Worm (Caenorhabditis elegans): Measurements from ENCODE around the gene Y67H2A.10.

Gene Y67H2A.10

ce11 chrIV:13311331-13312034 lies 22.2 kb upstream of the Y67H2A.10 start (continued):
- TF ChIP-seq ceh-91 (GFP tag; IDR thresholded peaks at IDR 0.05) = peak; percentile 75
- no peak for TF ChIP-seq bed-1 (GFP tag; IDR thresholded peaks at IDR 0.05)
- no peak for TF ChIP-seq ceh-27 (GFP tag; optimal IDR thresholded peaks at IDR 0.05)
- TF ChIP-seq mxl-1 (tag; optimal IDR thresholded peaks at IDR 0.05) = no peak
- TF ChIP-seq athp-1 (tag; optimal IDR thresholded peaks at IDR 0.05) = no peak
- TF ChIP-seq C06A6.2 (GFP tag; conservative IDR thresholded peaks at IDR 0.05) = no peak
- no peak for TF ChIP-seq him-1 (tag; optimal IDR thresholded peaks at IDR 0.05)
- TF ChIP-seq lag-1 (GFP tag; IDR thresholded peaks at IDR 0.05) = no peak
- TF ChIP-seq T26A5.8 (tag; optimal IDR thresholded peaks at IDR 0.05) = no peak
- no peak for TF ChIP-seq snpc-4 (GFP tag; optimal IDR thresholded peaks at IDR 0.05)
- peak in 2 of 4 experiments; percentile 64 for TF ChIP-seq snpc-4 (tag; optimal IDR thresholded peaks at IDR 0.05)
- no peak for TF ChIP-seq die-1 (tag; optimal IDR thresholded peaks at IDR 0.05)
- TF ChIP-seq F49E8.2 (tag; optimal IDR thresholded peaks at IDR 0.05; ENCODE audit: insufficient read depth) = peak; percentile 55
- TF ChIP-seq snpc-3.4 (tag; optimal IDR thresholded peaks at IDR 0.05) = peak; percentile 61
- peak; percentile 5 for TF ChIP-seq nhr-80 (tag; optimal IDR thresholded peaks at IDR 0.05)
- no peak for TF ChIP-seq Y53F4B.3 (GFP tag; IDR thresholded peaks at IDR 0.05)
- TF ChIP-seq Y53G8AR.9 (GFP tag; conservative IDR thresholded peaks at IDR 0.05) = peak; percentile 54; the same call in 1 of the 2 replicates
- no peak for TF ChIP-seq pha-4 (tag; optimal IDR thresholded peaks at IDR 0.05)
- no peak for TF ChIP-seq repo-1 (tag; optimal IDR thresholded peaks at IDR 0.05)
- peak; percentile 4 for TF ChIP-seq lin-54 (GFP tag; optimal IDR thresholded peaks at IDR 0.05)
- TF ChIP-seq let-526 (GFP tag; IDR thresholded peaks at IDR 0.05) = no peak
- TF ChIP-seq lsy-27 (tag; optimal IDR thresholded peaks at IDR 0.05; ENCODE audit: borderline replicate concordance, insufficient read depth) = no peak
- no peak for TF ChIP-seq zim-3 (tag; optimal IDR thresholded peaks at IDR 0.05)
- no peak for TF ChIP-seq B0019.2 (GFP tag; conservative IDR thresholded peaks at IDR 0.05)
- TF ChIP-seq K11D2.4 (GFP tag; IDR thresholded peaks at IDR 0.05) = no peak
- no peak for TF ChIP-seq atf-7 (tag; optimal IDR thresholded peaks at IDR 0.05)
- no peak for TF ChIP-seq ztf-18 (tag; optimal IDR thresholded peaks at IDR 0.05)
- no peak for TF ChIP-seq ceh-79 (tag; optimal IDR thresholded peaks at IDR 0.05)
- TF ChIP-seq F22D6.2 (tag; optimal IDR thresholded peaks at IDR 0.05) = no peak
- no peak for TF ChIP-seq pbrm-1 (GFP tag; IDR thresholded peaks at IDR 0.05)
- no peak for TF ChIP-seq ccch-3 (GFP tag; optimal IDR thresholded peaks at IDR 0.05)
- no peak for TF ChIP-seq ztf-3 (GFP tag; optimal IDR thresholded peaks at IDR 0.05)
- TF ChIP-seq Y56A3A.18 (GFP tag; IDR thresholded peaks at IDR 0.05) = no peak
- TF ChIP-seq ekl-4 (GFP tag; IDR thresholded peaks at IDR 0.05) = no peak
- no peak for TF ChIP-seq B0336.3 (GFP tag; IDR thresholded peaks at IDR 0.05)
- TF ChIP-seq bed-2 (GFP tag; IDR thresholded peaks at IDR 0.05) = no peak
- no peak for TF ChIP-seq nhr-179 (tag; optimal IDR thresholded peaks at IDR 0.05)
- no peak for TF ChIP-seq ztf-22 (GFP tag; optimal IDR thresholded peaks at IDR 0.05)
- TF ChIP-seq fkh-3 (tag; optimal IDR thresholded peaks at IDR 0.05) = no peak
- no peak for TF ChIP-seq F10E7.11 (tag; optimal IDR thresholded peaks at IDR 0.05)
- no peak for TF ChIP-seq somi-1 (GFP tag; optimal IDR thresholded peaks at IDR 0.05)
- no peak for TF ChIP-seq nfya-2 (GFP tag; IDR thresholded peaks at IDR 0.05)
- no peak for TF ChIP-seq ets-4 (GFP tag; optimal IDR thresholded peaks at IDR 0.05)
- no peak for TF ChIP-seq T07F8.4 (tag; optimal IDR thresholded peaks at IDR 0.05)
- TF ChIP-seq zfh-2 (GFP tag; conservative IDR thresholded peaks at IDR 0.05) = no peak
- no peak for TF ChIP-seq ceh-100 (GFP tag; IDR thresholded peaks at IDR 0.05)
- TF ChIP-seq ZK185.1 (tag; optimal IDR thresholded peaks at IDR 0.05; ENCODE audit: poor library complexity, severe bottlenecking) = no peak
- TF ChIP-seq K12H6.12 (tag; optimal IDR thresholded peaks at IDR 0.05) = no peak
- no peak for TF ChIP-seq lin-26 (GFP tag; IDR thresholded peaks at IDR 0.05)

All from whole organism, young adult.